Fruit fly (Drosophila melanogaster) whole organism, embryonic: ENCODE results near the gene Kdm3.

Experiments
- Adf1 ChIP-seq: fragments of 200-800 bp; sonication (Bioruptor generic); IDR thresholded peaks from 2 replicates; pipeline ENCODE4 v1.3.6; 2022; ENCODE audit warnings: missing biosample characterization, missing genetic modification characterization
- B-H2 ChIP-seq: fragments of 200-800 bp; sonication (Bioruptor generic); optimal IDR thresholded peaks from 2 replicates; lab custom pipeline; 2018; ENCODE audit warnings: missing biosample characterization, mild to moderate bottlenecking, missing genetic modification characterization
- BEAF-32 ChIP-seq: fragments of 200-800 bp; sonication (Bioruptor generic); optimal IDR thresholded peaks from 3 replicates; lab custom pipeline; 2017; ENCODE audit warnings: missing biosample characterization, missing genetic modification characterization, mild to moderate bottlenecking, moderate library complexity, missing genetic modification reagents
- CG12071 ChIP-seq: fragments of 200-800 bp; sonication (Bioruptor generic); optimal IDR thresholded peaks from 3 replicates; lab custom pipeline; 2018; ENCODE audit warnings: missing biosample characterization, mild to moderate bottlenecking, missing genetic modification characterization
- CG12659 ChIP-seq: fragments of 200-800 bp; sonication (Bioruptor generic); optimal IDR thresholded peaks from 3 replicates; lab custom pipeline; 2017; ENCODE audit warnings: mild to moderate bottlenecking, missing biosample characterization, missing genetic modification reagents, missing genetic modification characterization
- CG12769 ChIP-seq: fragments of 200-800 bp; sonication (Bioruptor generic); optimal IDR thresholded peaks from 2 replicates; lab custom pipeline; 2019; ENCODE audit warnings: missing biosample characterization, mild to moderate bottlenecking, missing genetic modification characterization, moderate library complexity
- CG13894 ChIP-seq: fragments of 200-800 bp; sonication (Bioruptor generic); optimal IDR thresholded peaks from 3 replicates; lab custom pipeline; 2018; ENCODE audit warnings: missing biosample characterization, mild to moderate bottlenecking, missing genetic modification characterization, moderate library complexity
- CG15073 ChIP-seq: fragments of 200-800 bp; sonication (Bioruptor generic); optimal IDR thresholded peaks from 2 replicates; lab custom pipeline; 2016; ENCODE audit warnings: missing biosample characterization, missing genetic modification characterization
- CG15696 ChIP-seq: fragments of 200-800 bp; sonication (Bioruptor generic); optimal IDR thresholded peaks from 2 replicates; lab custom pipeline; 2019; ENCODE audit warnings: missing biosample characterization, mild to moderate bottlenecking, missing genetic modification characterization, moderate library complexity
- CG1792 ChIP-seq: fragments of 200-800 bp; sonication (Bioruptor generic); optimal IDR thresholded peaks from 2 replicates; lab custom pipeline; 2016; ENCODE audit warnings: missing biosample characterization, missing genetic modification characterization
- CG18764 ChIP-seq: fragments of 200-800 bp; sonication (Bioruptor generic); optimal IDR thresholded peaks from 3 replicates; lab custom pipeline; 2016; ENCODE audit warnings: missing biosample characterization, missing genetic modification characterization
- CG2120 ChIP-seq: fragments of 200-800 bp; sonication (Bioruptor generic); optimal IDR thresholded peaks from 3 replicates; lab custom pipeline; 2016; ENCODE audit warnings: missing biosample characterization, missing genetic modification characterization
- CG31388 ChIP-seq: fragments of 200-800 bp; sonication (Bioruptor generic); optimal IDR thresholded peaks from 2 replicates; lab custom pipeline; 2016; ENCODE audit warnings: missing biosample characterization, missing genetic modification characterization
- CG33213 ChIP-seq: fragments of 200-800 bp; sonication (Bioruptor generic); optimal IDR thresholded peaks from 3 replicates; lab custom pipeline; 2016; ENCODE audit warnings: missing biosample characterization, missing genetic modification characterization
- CG4424 ChIP-seq: fragments of 200-800 bp; sonication (Bioruptor generic); optimal IDR thresholded peaks from 3 replicates; lab custom pipeline; 2016; ENCODE audit warnings: missing biosample characterization, missing genetic modification characterization
- CG6791 ChIP-seq: fragments of 200-800 bp; sonication (Bioruptor generic); IDR thresholded peaks from 3 replicates; pipeline ENCODE4 v1.3.6; 2022; ENCODE audit warnings: missing biosample characterization, missing genetic modification characterization; ENCODE audit not compliant: partially characterized antibody
- CG7372 ChIP-seq: fragments of 200-800 bp; sonication (Bioruptor generic); IDR thresholded peaks from 2 replicates; pipeline ENCODE4 v1.3.6; 2022; ENCODE audit warnings: missing biosample characterization, missing genetic modification characterization
- CG7745 ChIP-seq: fragments of 200-800 bp; sonication (Bioruptor generic); optimal IDR thresholded peaks from 2 replicates; lab custom pipeline; 2018; ENCODE audit warnings: missing biosample characterization, mild to moderate bottlenecking, missing genetic modification characterization, moderate library complexity
- CG7786 ChIP-seq: fragments of 200-800 bp; sonication (Bioruptor generic); optimal IDR thresholded peaks from 2 replicates; lab custom pipeline; 2016; ENCODE audit warnings: missing biosample characterization, missing genetic modification characterization
- CG8478 ChIP-seq: fragments of >200 bp; optimal IDR thresholded peaks from 2 replicates; lab custom pipeline; 2018
- CG8765 ChIP-seq: fragments of 200-800 bp; sonication (Bioruptor generic); IDR thresholded peaks from 2 replicates; pipeline ENCODE4 v1.3.6; 2022; ENCODE audit warnings: missing biosample characterization, missing genetic modification characterization
- CG9797 ChIP-seq: fragments of 200-800 bp; sonication (Bioruptor generic); optimal IDR thresholded peaks from 3 replicates; lab custom pipeline; 2018; ENCODE audit warnings: missing biosample characterization, mild to moderate bottlenecking, missing genetic modification characterization
- D19A ChIP-seq: fragments of 200-800 bp; optimal IDR thresholded peaks from 3 replicates; lab custom pipeline; 2019; ENCODE audit warnings: missing biosample characterization, mild to moderate bottlenecking, missing genetic modification characterization, moderate library complexity
- Dll ChIP-seq: fragments of 200-800 bp; sonication (Bioruptor generic); IDR thresholded peaks from 4 replicates; pipeline ENCODE4 v1.3.6; 2022; ENCODE audit warnings: missing biosample characterization, missing genetic modification characterization; ENCODE audit not compliant: partially characterized antibody
- Dp ChIP-seq: fragments of 200-800 bp; sonication (Bioruptor generic); optimal IDR thresholded peaks from 2 replicates; lab custom pipeline; 2018; ENCODE audit warnings: missing biosample characterization, mild to moderate bottlenecking, missing genetic modification characterization, moderate library complexity
- H15 ChIP-seq: fragments of 200-800 bp; sonication (Bioruptor generic); IDR thresholded peaks from 3 replicates; pipeline ENCODE4 v1.3.6; 2022; ENCODE audit warnings: missing biosample characterization, missing genetic modification characterization
- HmgZ ChIP-seq: fragments of 200-800 bp; sonication (Bioruptor generic); optimal IDR thresholded peaks from 2 replicates; lab custom pipeline; 2018; ENCODE audit warnings: missing biosample characterization, mild to moderate bottlenecking, missing genetic modification characterization
- Jarid2 ChIP-seq: fragments of 200-800 bp; sonication (Bioruptor generic); optimal IDR thresholded peaks from 3 replicates; lab custom pipeline; 2017; ENCODE audit warnings: mild to moderate bottlenecking, missing biosample characterization, missing genetic modification reagents, missing genetic modification characterization
- Lpt ChIP-seq: fragments of >200 bp; optimal IDR thresholded peaks from 2 replicates; lab custom pipeline; 2018; ENCODE audit warnings: missing biosample characterization, missing genetic modification characterization
- Med ChIP-seq: fragments of 200-800 bp; sonication (Bioruptor generic); peaks from one replicate; lab custom pipeline; 2016; ENCODE audit warnings: missing biosample characterization, missing genetic modification characterization, mild to moderate bottlenecking, inconsistent platforms, moderate library complexity
- Nf-YC ChIP-seq: fragments of 200-800 bp; optimal IDR thresholded peaks from 3 replicates; lab custom pipeline; 2019; ENCODE audit warnings: missing biosample characterization, mild to moderate bottlenecking, missing genetic modification characterization, moderate library complexity
- Optix ChIP-seq: fragments of 200-800 bp; sonication (Bioruptor generic); IDR thresholded peaks from 3 replicates; pipeline ENCODE4 v1.3.6; 2022; ENCODE audit warnings: missing biosample characterization, missing genetic modification characterization
- Sox102F ChIP-seq: fragments of 200-800 bp; sonication (Bioruptor generic); optimal IDR thresholded peaks from 2 replicates; lab custom pipeline; 2018; ENCODE audit warnings: missing biosample characterization, mild to moderate bottlenecking, missing genetic modification characterization, moderate library complexity
- Stat92E ChIP-seq, 3 experiments: fragments of >200 bp in 2 of 3; fragments of 200-800 bp in 1 of 3; sonication (Bioruptor generic) in 1 of 3; optimal IDR thresholded peaks; 2 replicates each; lab custom pipeline; 2017 to 2019; ENCODE audit warnings: missing biosample characterization in 3 of 3, missing genetic modification characterization in 3 of 3, mild to moderate bottlenecking in 1 of 3, moderate library complexity in 1 of 3
- Xbp1 ChIP-seq: fragments of 200-800 bp; sonication (Bioruptor generic); optimal IDR thresholded peaks from 3 replicates; lab custom pipeline; 2016; ENCODE audit warnings: missing biosample characterization, mild to moderate bottlenecking, missing genetic modification characterization
- ara ChIP-seq: fragments of 200-800 bp; sonication (Bioruptor generic); IDR thresholded peaks from 2 replicates; pipeline ENCODE4 v1.3.6; 2022; ENCODE audit warnings: missing biosample characterization, missing genetic modification characterization
- chinmo ChIP-seq: fragments of 200-800 bp; sonication (Bioruptor generic); IDR thresholded peaks from 4 replicates; pipeline ENCODE4 v1.3.6; 2022; ENCODE audit warnings: missing biosample characterization, missing genetic modification characterization; ENCODE audit not compliant: partially characterized antibody
- en ChIP-seq: fragments of 200-800 bp; sonication (Bioruptor generic); optimal IDR thresholded peaks from 2 replicates; lab custom pipeline; 2016; ENCODE audit warnings: missing biosample characterization, missing genetic modification characterization
- eve ChIP-seq, 2 experiments: fragments of >200 bp; optimal IDR thresholded peaks; 2 replicates each; lab custom pipeline; 2017; ENCODE audit warnings: missing biosample characterization in 2 of 2, missing genetic modification characterization in 2 of 2
- gfzf ChIP-seq: fragments of 200-800 bp; sonication (Bioruptor generic); optimal IDR thresholded peaks from 2 replicates; lab custom pipeline; 2016; ENCODE audit warnings: missing biosample characterization, mild to moderate bottlenecking, missing genetic modification characterization, moderate library complexity
- insv ChIP-seq, 2 experiments: fragments of 200-800 bp; sonication (Bioruptor generic); optimal IDR thresholded peaks; 3 replicates each; lab custom pipeline; 2016 to 2018; ENCODE audit warnings: missing biosample characterization in 2 of 2, missing genetic modification characterization in 2 of 2
- inv ChIP-seq: fragments of 200-800 bp; sonication (Bioruptor generic); IDR thresholded peaks from 2 replicates; pipeline ENCODE4 v1.3.6; 2022; ENCODE audit warnings: missing biosample characterization, missing genetic modification characterization; ENCODE audit not compliant: partially characterized antibody
- lab ChIP-seq: fragments of 200-800 bp; sonication (Bioruptor generic); optimal IDR thresholded peaks from 3 replicates; lab custom pipeline; 2017; ENCODE audit warnings: missing biosample characterization, missing genetic modification characterization, mild to moderate bottlenecking, moderate library complexity, missing genetic modification reagents
- mirr ChIP-seq: fragments of 200-800 bp; sonication (Bioruptor generic); optimal IDR thresholded peaks from 3 replicates; lab custom pipeline; 2018; ENCODE audit warnings: missing biosample characterization, mild to moderate bottlenecking, missing genetic modification characterization
- peb ChIP-seq: fragments of 200-800 bp; sonication (Bioruptor generic); IDR thresholded peaks from 2 replicates; pipeline ENCODE4 v1.3.6; 2022; ENCODE audit warnings: missing biosample characterization, missing genetic modification characterization
- pho ChIP-seq: fragments of 200-800 bp; sonication (Bioruptor generic); optimal IDR thresholded peaks from 2 replicates; lab custom pipeline; 2016; ENCODE audit warnings: missing biosample characterization, missing genetic modification characterization
- rib ChIP-seq: fragments of 200-800 bp; sonication (Bioruptor generic); IDR thresholded peaks from 2 replicates; pipeline ENCODE4 v1.3.6; 2022; ENCODE audit warnings: missing biosample characterization, missing genetic modification characterization
- sima ChIP-seq: fragments of 200-800 bp; sonication (Bioruptor generic); optimal IDR thresholded peaks from 2 replicates; lab custom pipeline; 2016; ENCODE audit warnings: missing biosample characterization, missing genetic modification characterization
- stwl ChIP-seq: fragments of 200-800 bp; sonication (Bioruptor generic); optimal IDR thresholded peaks from 3 replicates; lab custom pipeline; 2018; ENCODE audit warnings: missing biosample characterization, mild to moderate bottlenecking, missing genetic modification characterization, moderate library complexity
- ttk ChIP-seq: fragments of 200-800 bp; sonication (Bioruptor generic); IDR thresholded peaks from 2 replicates; pipeline ENCODE4 v2.1.2; 2022; ENCODE audit warnings: missing biosample characterization, missing genetic modification characterization
- zen ChIP-seq: fragments of 200-800 bp; sonication (Bioruptor generic); optimal IDR thresholded peaks from 3 replicates; lab custom pipeline; 2018; ENCODE audit warnings: missing biosample characterization, mild to moderate bottlenecking, missing genetic modification characterization, moderate library complexity

The Kdm3 gene

DNA sequence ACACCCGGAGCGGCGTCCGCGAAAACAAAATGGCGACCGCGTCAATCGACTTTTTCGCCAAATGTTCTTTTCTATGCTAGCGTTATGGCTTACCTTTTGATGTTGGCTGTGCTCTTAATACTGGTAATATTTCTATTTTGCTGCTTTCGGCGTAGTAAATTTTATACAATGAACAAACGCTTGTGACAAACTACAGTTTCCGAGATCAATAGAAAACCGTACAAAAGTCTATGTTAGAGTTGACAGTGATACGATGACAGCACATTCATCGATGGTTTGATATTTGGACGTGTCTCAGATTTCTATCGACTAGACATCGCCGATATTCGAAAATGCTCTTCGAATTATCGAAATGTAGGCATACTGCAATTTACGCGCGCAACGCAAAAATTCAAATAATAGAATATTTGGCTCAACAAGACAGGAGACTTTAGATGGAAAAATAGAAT lies 5.7 kb upstream of the Kdm3 start, which contains the start of gene rump:
Gene rump (minus strand): TSS at position 255 of the 449 bp plus-strand sequence.
- no peak for TF ChIP-seq CG12071 (GFP tag; lab: Kevin White, UChicago)
- TF ChIP-seq CG15696 (tag; lab: Kevin White, UChicago): no peak
- TF ChIP-seq CG15073 (GFP tag; lab: Kevin White, UChicago): no peak
- no peak for TF ChIP-seq CG1792 (GFP tag; lab: Kevin White, UChicago)
- peak; percentile 26 for TF ChIP-seq B-H2 (GFP tag; lab: Kevin White, UChicago)
- peak; percentile 8 for TF ChIP-seq Xbp1 (GFP tag; lab: Kevin White, UChicago)
- TF ChIP-seq Sox102F (GFP tag; lab: Kevin White, UChicago): no peak
- peak; percentile 68 for TF ChIP-seq stwl (tag; lab: Kevin White, UChicago)
- no peak for TF ChIP-seq ara
- TF ChIP-seq gfzf: peak; percentile 49
- TF ChIP-seq Stat92E (GFP tag; optimal IDR thresholded peaks at IDR 0.05; lab: Kevin White, UChicago): peak in 1 of 3 experiments; percentile 58
- no peak for TF ChIP-seq CG18764
- TF ChIP-seq insv (GFP tag; optimal IDR thresholded peaks at IDR 0.05; lab: Kevin White, UChicago): no peak
- TF ChIP-seq CG31388 (GFP tag; lab: Kevin White, UChicago): no peak
- TF ChIP-seq eve (GFP tag; optimal IDR thresholded peaks at IDR 0.05; lab: Kevin White, UChicago): no peak
- no peak for TF ChIP-seq CG6791 (GFP tag; lab: Robert Waterston, UW)
- TF ChIP-seq CG33213 (GFP tag; lab: Kevin White, UChicago): peak; percentile 7
- no peak for TF ChIP-seq CG8478 (lab: Kevin White, UChicago)
- peak; percentile 98 for TF ChIP-seq BEAF-32 (GFP tag; lab: Kevin White, UChicago)
- TF ChIP-seq Dll (GFP tag; lab: Robert Waterston, UW): no peak
- TF ChIP-seq chinmo: no peak
- TF ChIP-seq CG2120 (GFP tag; lab: Kevin White, UChicago): peak; percentile 33
- peak; percentile 16 for TF ChIP-seq pho (GFP tag; lab: Kevin White, UChicago)
- peak; percentile 63 for TF ChIP-seq CG9797 (GFP tag; lab: Kevin White, UChicago)
- no peak for TF ChIP-seq Optix (GFP tag; lab: Robert Waterston, UW)
- TF ChIP-seq CG8765: no peak
- peak; percentile 12 for TF ChIP-seq CG12769 (tag; lab: Kevin White, UChicago)
- no peak for TF ChIP-seq mirr (GFP tag; lab: Kevin White, UChicago)
- peak; percentile 40 for TF ChIP-seq Nf-YC (tag; lab: Kevin White, UChicago)
- no peak for TF ChIP-seq Lpt (GFP tag; lab: Kevin White, UChicago)
- TF ChIP-seq CG4424 (GFP tag; lab: Kevin White, UChicago): no peak
- TF ChIP-seq Med (GFP tag; lab: Kevin White, UChicago): peak; percentile 92
- TF ChIP-seq peb (GFP tag; lab: Robert Waterston, UW): no peak
- TF ChIP-seq CG12659: peak; percentile 80
- no peak for TF ChIP-seq rib (GFP tag; lab: Robert Waterston, UW)
- no peak for TF ChIP-seq en (GFP tag; lab: Kevin White, UChicago)
- peak; percentile 17 for TF ChIP-seq CG13894
- no peak for TF ChIP-seq H15
- TF ChIP-seq ttk (GFP tag; lab: Robert Waterston, UW): no peak
- TF ChIP-seq inv (GFP tag; lab: Robert Waterston, UW): no peak
- TF ChIP-seq sima: no peak
- no peak for TF ChIP-seq Jarid2 (GFP tag; lab: Kevin White, UChicago)
- TF ChIP-seq CG7786 (GFP tag; lab: Kevin White, UChicago): peak; percentile 32
- no peak for TF ChIP-seq lab
- no peak for TF ChIP-seq D19A (tag; lab: Kevin White, UChicago)
- peak; percentile 43 for TF ChIP-seq zen (tag; lab: Kevin White, UChicago)
- TF ChIP-seq HmgZ (tag; lab: Kevin White, UChicago): peak; percentile 74
- TF ChIP-seq Dp (GFP tag; lab: Kevin White, UChicago): peak; percentile 99
- TF ChIP-seq Adf1: no peak
- TF ChIP-seq CG7745 (tag; lab: Kevin White, UChicago): peak; percentile 1
- no peak for TF ChIP-seq CG7372 (GFP tag; lab: Robert Waterston, UW)
